Worm (Caenorhabditis elegans) whole organism, L4/young adult: ENCODE results near the gene R160.13.

Experiments used
- W03F9.2 ChIP-seq: fragments of 150-350 bp; optimal IDR thresholded peaks from 2 replicates; lab custom pipeline; 2014; ENCODE audit warnings: missing biosample characterization, missing genetic modification characterization
- dao-5 ChIP-seq: sonication (generic microtip); optimal IDR thresholded peaks from 2 replicates; lab custom pipeline; 2016; ENCODE audit warnings: missing genotype, missing genetic modification characterization, moderate library complexity, missing compliant biosample characterization

DNA sequence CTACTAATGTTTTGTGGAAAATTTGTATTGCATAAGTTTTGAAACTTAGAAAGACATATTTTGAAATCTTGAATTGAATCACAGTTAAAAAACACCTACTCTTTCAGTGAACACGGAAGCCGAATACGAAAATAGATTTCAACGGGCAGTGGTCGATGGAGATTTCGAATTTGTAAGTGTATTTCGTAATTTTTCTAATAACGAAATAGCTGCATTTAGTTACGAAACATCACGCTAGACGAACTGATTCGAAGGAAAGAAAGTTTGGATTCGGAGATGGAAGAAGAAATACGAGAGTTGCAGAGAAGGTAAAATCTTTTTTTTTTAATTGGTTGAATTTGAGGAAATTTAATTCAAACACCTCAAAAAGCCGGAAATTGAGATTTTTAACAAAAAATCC is 28.6 kb downstream of the R160.13 start:
- no peak for TF ChIP-seq W03F9.2 (tag; lab: Kevin White, UChicago)
- TF ChIP-seq dao-5 (tag; lab: Kevin White, UChicago) = no peak
